Worm (Caenorhabditis elegans) whole organism, L3 larva: ENCODE data around the gene R11H6.2.
A peak's percentile ranks its signal among the peaks of the same experiment; 100 is the strongest.

Source experiments
- aly-2 ChIP-seq: fragments of 150-350 bp; optimal IDR thresholded peaks from 2 replicates; lab custom pipeline; 2014; ENCODE audit warnings: missing biosample characterization, missing genetic modification characterization
- ama-1 ChIP-seq: fragments of 150-350 bp; optimal IDR thresholded peaks from 2 replicates; lab custom pipeline; 2018
- ceh-28 ChIP-seq: fragments of 150-350 bp; optimal IDR thresholded peaks from 2 replicates; lab custom pipeline; 2014; ENCODE audit warnings: missing biosample characterization, missing genetic modification reagents, missing genetic modification characterization
- ceh-82 ChIP-seq: fragments of 150-350 bp; optimal IDR thresholded peaks from 2 replicates; lab custom pipeline; 2014; ENCODE audit warnings: missing biosample characterization, missing genetic modification characterization
- ceh-9 ChIP-seq: sonication (generic microtip); optimal IDR thresholded peaks from 2 replicates; lab custom pipeline; 2018; ENCODE audit warnings: missing biosample characterization, missing genetic modification characterization
- daf-12 ChIP-seq: fragments of 150-350 bp; optimal IDR thresholded peaks from 2 replicates; lab custom pipeline; 2014; ENCODE audit warnings: missing biosample characterization, missing genetic modification reagents, missing genetic modification characterization
- egl-5 ChIP-seq: fragments of 150-350 bp; optimal IDR thresholded peaks from 2 replicates; lab custom pipeline; 2017; ENCODE audit warnings: missing biosample characterization, missing genetic modification reagents, missing genetic modification characterization, inconsistent platforms
- elt-2 ChIP-seq: sonication (generic microtip); optimal IDR thresholded peaks from 2 replicates; lab custom pipeline; 2016; ENCODE audit warnings: missing genetic modification reagents, mild to moderate bottlenecking, missing genetic modification characterization, missing compliant biosample characterization
- eor-1 ChIP-seq, 2 experiments: fragments of 150-350 bp; optimal IDR thresholded peaks; 2 replicates each; lab custom pipeline; 2014 to 2018; ENCODE audit warnings: missing biosample characterization in 2 of 2, missing genetic modification characterization in 2 of 2
- fkh-10 ChIP-seq: sonication (generic microtip); optimal IDR thresholded peaks from 2 replicates; lab custom pipeline; 2017; ENCODE audit warnings: missing biosample characterization, missing genetic modification reagents, missing genetic modification characterization
- fkh-2 ChIP-seq: fragments of 150-350 bp; optimal IDR thresholded peaks from 2 replicates; lab custom pipeline; 2014; ENCODE audit warnings: missing biosample characterization, missing genetic modification reagents, missing genetic modification characterization
- fos-1 ChIP-seq: fragments of 150-350 bp; optimal IDR thresholded peaks from 2 replicates; lab custom pipeline; 2014; ENCODE audit warnings: missing biosample characterization, missing genetic modification characterization
- hmg-11 ChIP-seq: sonication (generic microtip); optimal IDR thresholded peaks from 2 replicates; lab custom pipeline; 2016; ENCODE audit warnings: missing genetic modification characterization, missing compliant biosample characterization
- jun-1 ChIP-seq: fragments of 150-350 bp; optimal IDR thresholded peaks from 2 replicates; lab custom pipeline; 2014; ENCODE audit warnings: missing biosample characterization, missing genetic modification reagents, missing genetic modification characterization
- lin-15B ChIP-seq: fragments of 150-350 bp; optimal IDR thresholded peaks from 2 replicates; lab custom pipeline; 2014; ENCODE audit warnings: missing biosample characterization, missing genetic modification characterization
- lin-39 ChIP-seq: fragments of 150-350 bp; optimal IDR thresholded peaks from 2 replicates; lab custom pipeline; 2018; ENCODE audit warnings: missing biosample characterization, missing genetic modification reagents, missing genetic modification characterization
- mdl-1 ChIP-seq: fragments of 150-350 bp; optimal IDR thresholded peaks from 2 replicates; lab custom pipeline; 2014; ENCODE audit warnings: missing biosample characterization, missing genetic modification characterization
- nfya-1 ChIP-seq: sonication (generic microtip); optimal IDR thresholded peaks from 2 replicates; lab custom pipeline; 2017; ENCODE audit warnings: missing genetic modification characterization, mild to moderate bottlenecking, missing compliant biosample characterization, antibody characterized with exemption, moderate library complexity; ENCODE audit not compliant: insufficient read depth
- nhr-11 ChIP-seq: fragments of 150-350 bp; optimal IDR thresholded peaks from 2 replicates; lab custom pipeline; 2014; ENCODE audit warnings: missing biosample characterization, missing genetic modification characterization
- nhr-23 ChIP-seq: fragments of 150-350 bp; optimal IDR thresholded peaks from 2 replicates; lab custom pipeline; 2014; ENCODE audit warnings: missing biosample characterization, missing genetic modification reagents, missing genetic modification characterization
- nhr-237 ChIP-seq: fragments of 150-350 bp; optimal IDR thresholded peaks from 2 replicates; lab custom pipeline; 2014; ENCODE audit warnings: missing biosample characterization, missing genetic modification characterization
- nhr-25 ChIP-seq: sonication (generic microtip); optimal IDR thresholded peaks from 2 replicates; lab custom pipeline; 2017; ENCODE audit warnings: missing biosample characterization, missing genetic modification characterization
- nhr-67 ChIP-seq: fragments of 150-350 bp; optimal IDR thresholded peaks from 2 replicates; lab custom pipeline; 2014; ENCODE audit warnings: missing biosample characterization, missing genetic modification characterization
- nhr-76 ChIP-seq: fragments of 150-350 bp; sonication (generic microtip); optimal IDR thresholded peaks from 5 replicates; lab custom pipeline; 2014; ENCODE audit warnings: missing biosample characterization, missing genetic modification characterization
- nhr-77 ChIP-seq: fragments of 150-350 bp; optimal IDR thresholded peaks from 2 replicates; lab custom pipeline; 2014; ENCODE audit warnings: missing biosample characterization, missing genetic modification characterization
- pqm-1 ChIP-seq: fragments of 150-350 bp; optimal IDR thresholded peaks from 2 replicates; lab custom pipeline; 2017; ENCODE audit warnings: missing biosample characterization, missing genetic modification characterization, inconsistent platforms
- skn-1 ChIP-seq: fragments of 150-350 bp; optimal IDR thresholded peaks from 2 replicates; lab custom pipeline; 2014; ENCODE audit warnings: missing biosample characterization, missing genetic modification characterization
- snpc-4 ChIP-seq: fragments of 150-350 bp; optimal IDR thresholded peaks from 2 replicates; lab custom pipeline; 2014; ENCODE audit warnings: missing biosample characterization, missing genetic modification characterization
- zag-1 ChIP-seq: fragments of 150-350 bp; optimal IDR thresholded peaks from 2 replicates; lab custom pipeline; 2014; ENCODE audit warnings: missing biosample characterization, missing genetic modification characterization
- ztf-4 ChIP-seq: fragments of 150-350 bp; optimal IDR thresholded peaks from 2 replicates; lab custom pipeline; 2014; ENCODE audit warnings: missing biosample characterization, missing genetic modification characterization

The R11H6.2 gene

ce11 chrV:14597681-14598184 lies at the start of gene R11H6.2:
Gene R11H6.2 (plus strand): TSS chrV:14598006.
- TF ChIP-seq pqm-1 (tag; lab: Kevin White, UChicago) (peak; percentile 16), snpc-4 (tag; lab: Kevin White, UChicago) (peak; percentile 51), eor-1 (tag; optimal IDR thresholded peaks at IDR 0.05; lab: Kevin White, UChicago) (no peak), nhr-25 (tag; lab: Kevin White, UChicago) (peak; percentile 37), egl-5 (tag; lab: Kevin White, UChicago) (peak; percentile 5), hmg-11 (peak; percentile 44), lin-39 (tag; lab: Kevin White, UChicago) (peak; percentile 31), jun-1 (tag; lab: Kevin White, UChicago) (no peak), ceh-28 (tag; lab: Kevin White, UChicago) (no peak), fkh-10 (GFP tag; lab: Kevin White, UChicago) (no peak), mdl-1 (tag; lab: Kevin White, UChicago) (no peak), lin-15B (tag; lab: Kevin White, UChicago) (peak; percentile 65), nfya-1 (tag; lab: Kevin White, UChicago) (peak; percentile 44), elt-2 (peak; percentile 16)

ce11 chrV:14548510-14548909 lies 49.3 kb upstream of the R11H6.2 start:
- TF ChIP-seq lin-15B (tag; lab: Kevin White, UChicago) (no peak), elt-2 (peak; percentile 7)

ce11 chrV:14556187-14556586 lies 41.6 kb upstream of the R11H6.2 start, which contains the start of gene srg-47:
Gene srg-47 (minus strand): TSS chrV:14556287.
- TF ChIP-seq ceh-9: no peak
- TF ChIP-seq nhr-237 (tag; lab: Kevin White, UChicago): no peak
- no peak for TF ChIP-seq eor-1 (tag; optimal IDR thresholded peaks at IDR 0.05; lab: Kevin White, UChicago)
- TF ChIP-seq, all 47 proteins: peak for 0

- TF ChIP-seq ceh-9 (no peak), egl-5 (tag; lab: Kevin White, UChicago) (no peak), nhr-25 (tag; lab: Kevin White, UChicago) (no peak), nhr-77 (tag; lab: Kevin White, UChicago) (no peak), aly-2 (no peak), ceh-82 (no peak)
These were observed 39.0 kb upstream of the R11H6.2 start, which contains the start of gene C53A5.9 for ce11 chrV:14558757-14559156. Gene C53A5.9 (minus strand): TSS chrV:14558857.

- TF ChIP-seq fos-1 (no peak), fkh-2 (tag; lab: Kevin White, UChicago) (no peak), nhr-67 (no peak), ceh-82 (no peak), ama-1 (lab: Kevin White, UChicago) (no peak), nhr-11 (tag; lab: Kevin White, UChicago) (no peak), nhr-25 (tag; lab: Kevin White, UChicago) (no peak), zag-1 (no peak), daf-12 (tag; lab: Kevin White, UChicago) (no peak), ztf-4 (no peak), nhr-23 (tag; lab: Kevin White, UChicago) (no peak), jun-1 (tag; lab: Kevin White, UChicago) (no peak), skn-1 (tag; lab: Kevin White, UChicago) (no peak), ceh-28 (tag; lab: Kevin White, UChicago) (no peak)
These were observed 38.5 kb upstream of the R11H6.2 start, which contains the start of gene srt-32 for ce11 chrV:14559312-14559711. Gene srt-32 (plus strand): TSS chrV:14559612.

- no peak for TF ChIP-seq nhr-76
- no peak for TF ChIP-seq nfya-1 (tag; lab: Kevin White, UChicago)
- TF ChIP-seq ceh-9: no peak
- no peak for TF ChIP-seq zag-1
- TF ChIP-seq nhr-23 (tag; lab: Kevin White, UChicago): no peak
- no peak for TF ChIP-seq jun-1 (tag; lab: Kevin White, UChicago)
These were observed 35.2 kb upstream of the R11H6.2 start, which contains the start of gene C53A5.11 for ce11 chrV:14562589-14562988. Gene C53A5.11 (plus strand): TSS chrV:14562889.
